Fruit fly (Drosophila melanogaster) whole organism, pupa: Measurements from ENCODE around the gene Uba5.
A peak's percentile ranks its signal among the peaks of the same experiment; 100 is the strongest.

Experiments
- CG10348 ChIP-seq: fragments of 200-800 bp; sonication (Bioruptor generic); IDR thresholded peaks from 2 replicates; pipeline ENCODE4 v1.3.6; 2022; ENCODE audit warnings: missing biosample characterization, missing genetic modification characterization
- CG12605 ChIP-seq: fragments of 200-800 bp; sonication (Bioruptor generic); IDR thresholded peaks from 2 replicates; pipeline ENCODE4 v1.3.6; 2022; ENCODE audit warnings: missing biosample characterization, missing genetic modification characterization
- CG13204 ChIP-seq: fragments of 200-800 bp; sonication (Bioruptor generic); optimal IDR thresholded peaks from 2 replicates; lab custom pipeline; 2018; ENCODE audit warnings: missing biosample characterization, mild to moderate bottlenecking, missing genetic modification characterization, moderate library complexity
- CG14655 ChIP-seq: fragments of 200-800 bp; sonication (Bioruptor generic); optimal IDR thresholded peaks from 3 replicates; lab custom pipeline; 2017; ENCODE audit warnings: mild to moderate bottlenecking, missing biosample characterization, missing genetic modification reagents, missing genetic modification characterization
- CG15710 ChIP-seq: fragments of 200-800 bp; sonication (Bioruptor generic); optimal IDR thresholded peaks from 2 replicates; lab custom pipeline; 2018; ENCODE audit warnings: missing biosample characterization, mild to moderate bottlenecking, missing genetic modification characterization, moderate library complexity
- CG17806 ChIP-seq: fragments of 200-800 bp; sonication (Bioruptor generic); optimal IDR thresholded peaks from 2 replicates; lab custom pipeline; 2018; ENCODE audit warnings: missing biosample characterization, mild to moderate bottlenecking, missing genetic modification characterization, moderate library complexity
- CG32121 ChIP-seq: fragments of 200-800 bp; sonication (Bioruptor generic); IDR thresholded peaks from 2 replicates; pipeline ENCODE4 v1.3.6; 2022; ENCODE audit warnings: missing biosample characterization, missing genetic modification characterization
- CG34367 ChIP-seq: fragments of 200-800 bp; sonication (Bioruptor generic); optimal IDR thresholded peaks from 2 replicates; lab custom pipeline; 2018; ENCODE audit warnings: missing biosample characterization, mild to moderate bottlenecking, missing genetic modification characterization
- CG4496 ChIP-seq: fragments of 200-800 bp; sonication (Bioruptor generic); IDR thresholded peaks from 3 replicates; pipeline ENCODE4 v1.3.6; 2022; ENCODE audit warnings: missing biosample characterization, missing genetic modification characterization
- CG8159 ChIP-seq: fragments of 200-800 bp; sonication (Bioruptor generic); optimal IDR thresholded peaks from 3 replicates; lab custom pipeline; 2018; ENCODE audit warnings: missing biosample characterization, mild to moderate bottlenecking, missing genetic modification characterization, moderate library complexity
- CG8301 ChIP-seq: fragments of 200-800 bp; sonication (Bioruptor generic); optimal IDR thresholded peaks from 2 replicates; lab custom pipeline; 2018; ENCODE audit warnings: missing biosample characterization, mild to moderate bottlenecking, missing genetic modification characterization
- CG9948 ChIP-seq: fragments of 200-800 bp; sonication (Bioruptor generic); optimal IDR thresholded peaks from 2 replicates; lab custom pipeline; 2018; ENCODE audit warnings: missing biosample characterization, mild to moderate bottlenecking, missing genetic modification characterization, moderate library complexity
- D1 ChIP-seq: fragments of 200-800 bp; sonication (Bioruptor generic); optimal IDR thresholded peaks from 2 replicates; lab custom pipeline; 2018; ENCODE audit warnings: missing biosample characterization, mild to moderate bottlenecking, missing genetic modification characterization, moderate library complexity
- EcR ChIP-seq: fragments of 200-800 bp; sonication (Bioruptor generic); optimal IDR thresholded peaks from 3 replicates; lab custom pipeline; 2019; ENCODE audit warnings: missing biosample characterization, missing genetic modification characterization, mild to moderate bottlenecking, moderate library complexity, missing genetic modification reagents
- Ets98B ChIP-seq: fragments of 200-800 bp; sonication (Bioruptor generic); IDR thresholded peaks from 2 replicates; pipeline ENCODE4 v1.3.6; 2022; ENCODE audit warnings: missing biosample characterization, missing genetic modification characterization
- Pif1A ChIP-seq: fragments of 200-800 bp; sonication (Bioruptor generic); optimal IDR thresholded peaks from 3 replicates; lab custom pipeline; 2016; ENCODE audit warnings: missing biosample characterization, missing genetic modification characterization
- Pif1B ChIP-seq: fragments of 200-800 bp; sonication (Bioruptor generic); optimal IDR thresholded peaks from 3 replicates; lab custom pipeline; 2016; ENCODE audit warnings: missing biosample characterization, missing genetic modification characterization
- Snoo ChIP-seq: fragments of 200-800 bp; sonication (Bioruptor generic); optimal IDR thresholded peaks from 3 replicates; lab custom pipeline; 2017; ENCODE audit warnings: missing biosample characterization, mild to moderate bottlenecking, missing genetic modification characterization, inconsistent platforms
- fd96Ca ChIP-seq: fragments of 200-800 bp; sonication (Bioruptor generic); IDR thresholded peaks from 3 replicates; pipeline ENCODE4 v1.3.6; 2022; ENCODE audit warnings: missing biosample characterization, missing genetic modification characterization
- gl ChIP-seq: fragments of 200-800 bp; sonication (Bioruptor generic); optimal IDR thresholded peaks from 2 replicates; lab custom pipeline; 2018; ENCODE audit warnings: missing biosample characterization, mild to moderate bottlenecking, missing genetic modification characterization
- rn ChIP-seq: fragments of 200-800 bp; sonication (Bioruptor generic); IDR thresholded peaks from 2 replicates; pipeline ENCODE4 v1.3.6; 2022; ENCODE audit warnings: missing biosample characterization, missing genetic modification characterization

Gene Uba5

dm6 chrX:11506210-11506609 is 22.9 kb downstream of the Uba5 start:
- TF ChIP-seq CG12605 (GFP tag; lab: Robert Waterston, UW) (no peak), EcR (GFP tag; lab: Kevin White, UChicago) (peak; percentile 51)

DNA sequence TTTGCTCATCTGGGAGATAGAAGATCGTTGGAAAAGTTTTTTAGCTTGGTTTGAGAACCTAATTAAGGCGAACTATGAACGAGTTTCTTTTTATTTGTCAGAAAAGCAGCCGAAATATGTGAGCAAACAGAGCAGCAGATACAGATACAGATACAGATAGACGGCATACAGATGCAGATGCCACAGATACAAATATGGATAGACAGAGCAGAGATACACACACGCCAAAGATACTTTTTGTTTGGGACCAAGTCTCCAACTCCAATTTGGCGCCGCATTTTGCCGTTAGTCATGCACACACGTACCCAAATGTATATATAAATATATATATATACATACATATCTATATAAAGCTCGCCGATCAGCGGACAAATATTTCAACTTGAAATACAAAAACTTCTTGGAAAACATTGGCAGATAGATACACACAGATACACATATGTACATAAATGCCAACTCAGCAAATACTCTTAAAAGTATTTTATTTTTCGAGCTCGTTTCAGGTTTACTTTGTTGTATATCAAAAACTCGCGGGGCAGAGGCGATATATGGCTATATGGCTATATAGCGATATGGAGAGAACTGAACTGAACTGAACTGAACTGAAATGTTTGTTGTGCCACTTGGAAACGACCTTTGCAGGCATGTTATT is 26.9 kb downstream of the Uba5 start:
- TF ChIP-seq Ets98B (no peak), EcR (GFP tag; lab: Kevin White, UChicago) (no peak), D1 (no peak), CG9948 (tag; lab: Kevin White, UChicago) (no peak), rn (GFP tag; lab: Robert Waterston, UW) (no peak), CG8301 (tag; lab: Kevin White, UChicago) (no peak), CG8159 (tag; lab: Kevin White, UChicago) (no peak), CG17806 (no peak), CG12605 (GFP tag; lab: Robert Waterston, UW) (no peak), CG32121 (no peak), CG4496 (GFP tag; lab: Robert Waterston, UW) (no peak), Snoo (no peak), CG10348 (GFP tag; lab: Robert Waterston, UW) (no peak)

DNA sequence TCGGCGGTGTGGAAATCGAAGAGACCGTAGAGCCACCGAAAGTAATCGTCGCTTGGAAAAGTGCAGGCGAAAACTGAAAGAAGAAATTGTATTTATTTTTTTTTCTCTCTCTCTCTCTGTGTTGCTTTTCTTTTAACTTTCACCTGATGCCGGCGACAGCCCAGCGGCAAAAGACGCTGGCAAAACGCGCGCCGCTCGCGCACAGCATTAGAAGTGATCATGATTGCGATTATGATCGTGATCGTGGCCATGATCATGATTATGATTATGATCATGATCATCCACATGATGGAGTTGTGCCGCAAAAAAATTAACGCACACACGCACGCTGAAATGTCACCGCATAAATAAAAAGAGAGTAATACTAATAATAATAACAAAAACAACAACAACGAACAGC is 28.0 kb downstream of the Uba5 start:
- TF ChIP-seq fd96Ca (GFP tag; lab: Robert Waterston, UW) (no peak), CG32121 (no peak), Pif1A (no peak), EcR (GFP tag; lab: Kevin White, UChicago) (no peak), CG8159 (tag; lab: Kevin White, UChicago) (no peak), CG4496 (GFP tag; lab: Robert Waterston, UW) (no peak), rn (GFP tag; lab: Robert Waterston, UW) (no peak), CG14655 (no peak), CG13204 (GFP tag; lab: Kevin White, UChicago) (no peak), CG10348 (GFP tag; lab: Robert Waterston, UW) (no peak), CG9948 (tag; lab: Kevin White, UChicago) (no peak), Pif1B (GFP tag; lab: Kevin White, UChicago) (no peak), Snoo (no peak), CG8301 (tag; lab: Kevin White, UChicago) (no peak), CG34367 (tag; lab: Kevin White, UChicago) (no peak), D1 (no peak)

- TF ChIP-seq rn (GFP tag; lab: Robert Waterston, UW) (no peak), CG4496 (GFP tag; lab: Robert Waterston, UW) (no peak), Snoo (no peak), CG32121 (0 out of 2 replicates have a peak, but pooled peaks have one; percentile 15), CG12605 (GFP tag; lab: Robert Waterston, UW) (no peak), CG34367 (tag; lab: Kevin White, UChicago) (no peak), CG13204 (GFP tag; lab: Kevin White, UChicago) (no peak), EcR (GFP tag; lab: Kevin White, UChicago) (no peak)
Observed at dm6 chrX:11511955-11512354, 28.6 kb downstream of the Uba5 start.

DNA sequence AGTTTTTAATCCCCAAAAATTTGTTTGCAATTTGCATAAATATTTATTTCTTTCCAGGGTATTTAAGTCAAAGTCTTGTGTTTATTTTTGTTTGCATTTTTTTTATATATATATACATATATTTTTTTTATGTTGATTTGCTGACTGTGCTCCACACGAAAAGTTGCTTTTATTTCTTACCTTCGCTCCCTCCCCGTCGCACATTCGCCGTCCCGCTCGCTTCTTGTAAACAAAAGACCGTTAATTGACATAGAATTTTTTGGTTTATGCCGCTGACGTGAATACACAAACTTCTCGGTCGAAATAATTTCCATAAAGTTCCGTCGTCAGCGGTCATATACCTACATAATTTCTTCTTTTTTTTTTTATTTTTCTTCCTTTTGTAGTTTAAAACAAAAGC is 29.6 kb downstream of the Uba5 start:
- TF ChIP-seq CG17806: no peak
- no peak for TF ChIP-seq CG10348 (GFP tag; lab: Robert Waterston, UW)

DNA sequence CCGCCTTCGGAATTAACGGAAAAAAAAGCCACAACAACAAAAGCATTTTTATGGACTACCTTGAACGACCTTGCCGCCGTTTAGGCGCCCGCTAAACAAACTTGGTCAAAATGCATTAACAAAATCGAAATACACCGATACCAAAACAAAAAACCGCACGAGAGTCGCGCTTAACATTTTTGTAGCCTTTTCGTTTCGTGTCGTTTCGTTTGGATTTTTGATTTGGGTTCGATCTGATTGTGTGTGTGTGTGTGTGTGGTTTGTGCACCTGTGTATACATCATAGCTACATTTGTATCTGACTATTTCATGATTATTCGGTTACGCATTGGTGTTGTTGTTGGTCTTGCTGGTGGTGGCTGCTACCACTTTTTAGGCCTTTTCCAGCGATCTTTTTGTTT is 32.2 kb downstream of the Uba5 start:
- TF ChIP-seq CG10348 (GFP tag; lab: Robert Waterston, UW): no peak
- TF ChIP-seq CG17806: no peak
- TF ChIP-seq CG12605 (GFP tag; lab: Robert Waterston, UW): no peak
- no peak for TF ChIP-seq D1
- TF ChIP-seq CG34367 (tag; lab: Kevin White, UChicago): no peak
- TF ChIP-seq CG4496 (GFP tag; lab: Robert Waterston, UW): no peak
- no peak for TF ChIP-seq Ets98B
- TF ChIP-seq rn (GFP tag; lab: Robert Waterston, UW): no peak
- no peak for TF ChIP-seq CG9948 (tag; lab: Kevin White, UChicago)
- TF ChIP-seq CG32121: no peak
- no peak for TF ChIP-seq gl (tag; lab: Kevin White, UChicago)
- no peak for TF ChIP-seq Snoo
- TF ChIP-seq CG13204 (GFP tag; lab: Kevin White, UChicago): no peak
- no peak for TF ChIP-seq fd96Ca (GFP tag; lab: Robert Waterston, UW)
- no peak for TF ChIP-seq Pif1B (GFP tag; lab: Kevin White, UChicago)
- TF ChIP-seq CG15710 (tag; lab: Kevin White, UChicago): no peak
- no peak for TF ChIP-seq EcR (GFP tag; lab: Kevin White, UChicago)

DNA sequence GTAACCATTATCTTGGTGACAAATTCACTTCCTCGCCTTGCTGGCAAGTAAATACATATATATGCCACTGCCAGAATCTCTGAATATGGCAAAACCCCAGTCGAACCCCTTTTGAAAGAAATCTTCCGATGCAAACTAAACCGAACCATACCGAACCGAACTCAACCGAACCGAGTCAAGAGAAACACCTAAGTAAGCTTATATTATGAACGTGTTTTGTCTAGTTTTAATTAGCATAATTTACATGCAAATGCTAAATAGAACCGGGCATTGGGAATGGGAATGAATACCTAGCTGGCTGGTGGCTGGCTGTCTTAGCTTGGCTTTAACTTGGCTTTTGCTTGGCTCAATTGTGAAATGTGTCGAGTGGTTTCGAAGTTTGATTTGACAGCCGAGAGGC is 34.0 kb downstream of the Uba5 start:
- no peak for TF ChIP-seq CG34367 (tag; lab: Kevin White, UChicago)
- TF ChIP-seq CG13204 (GFP tag; lab: Kevin White, UChicago): no peak
- TF ChIP-seq Ets98B: no peak
- TF ChIP-seq CG4496 (GFP tag; lab: Robert Waterston, UW): no peak
- no peak for TF ChIP-seq CG8301 (tag; lab: Kevin White, UChicago)
- TF ChIP-seq CG12605 (GFP tag; lab: Robert Waterston, UW): no peak
- no peak for TF ChIP-seq CG32121
- TF ChIP-seq CG8159 (tag; lab: Kevin White, UChicago): no peak
- no peak for TF ChIP-seq fd96Ca (GFP tag; lab: Robert Waterston, UW)
- TF ChIP-seq Pif1A: no peak
- TF ChIP-seq rn (GFP tag; lab: Robert Waterston, UW): no peak
- TF ChIP-seq CG17806: no peak
- TF ChIP-seq CG9948 (tag; lab: Kevin White, UChicago): no peak
- no peak for TF ChIP-seq CG14655
- TF ChIP-seq CG10348 (GFP tag; lab: Robert Waterston, UW): no peak
- TF ChIP-seq CG15710 (tag; lab: Kevin White, UChicago): no peak
- TF ChIP-seq EcR (GFP tag; lab: Kevin White, UChicago): no peak
- no peak for TF ChIP-seq D1
- TF ChIP-seq Snoo: no peak
- TF ChIP-seq gl (tag; lab: Kevin White, UChicago): no peak
- TF ChIP-seq, all 21 proteins: peak for 0
